Worm (Caenorhabditis elegans) whole organism, young adult: Measurements from ENCODE around the gene srd-10.
"Not testable (repeated sequence)": the region's sequence is repeated elsewhere in the genome, so short reads cannot be mapped to it uniquely, and the experiment has no call there.

Experiments used
- B0336.3 ChIP-seq: fragments of 200-800 bp; sonication (Bioruptor generic); IDR thresholded peaks from 2 replicates; pipeline ENCODE4 v1.3.6; 2022; ENCODE audit warnings: missing genetic modification characterization, missing compliant biosample characterization
- D2030.7 ChIP-seq: fragments of 200-800 bp; sonication (Bioruptor generic); IDR thresholded peaks from 2 replicates; pipeline ENCODE4 v1.3.6; 2022; ENCODE audit warnings: missing genetic modification reagents, missing genetic modification characterization, missing compliant biosample characterization
- F33H1.4 ChIP-seq: fragments of 200-800 bp; sonication (Bioruptor generic); IDR thresholded peaks from 2 replicates; pipeline ENCODE4 v1.3.6; 2022; ENCODE audit warnings: missing genetic modification reagents, missing genetic modification characterization, missing compliant biosample characterization
- F49E8.2 ChIP-seq: sonication (generic microtip); optimal IDR thresholded peaks from 3 replicates; lab custom pipeline; 2017; ENCODE audit warnings: missing genetic modification characterization, mild to moderate bottlenecking, missing compliant biosample characterization, antibody characterized with exemption, moderate library complexity; ENCODE audit not compliant: insufficient read depth
- Y67H2A.10 ChIP-seq: fragments of 200-800 bp; sonication (Bioruptor generic); conservative IDR thresholded peaks from 2 replicates; pipeline ENCODE4 v1.3.6; 2022; ENCODE audit warnings: missing genetic modification reagents, missing genetic modification characterization, missing compliant biosample characterization
- ZK185.1 ChIP-seq: sonication (generic microtip); optimal IDR thresholded peaks from 2 replicates; lab custom pipeline; 2016; ENCODE audit warnings: mild to moderate bottlenecking, missing genetic modification characterization, missing compliant biosample characterization; ENCODE audit not compliant: poor library complexity, severe bottlenecking
- aptf-3 ChIP-seq: fragments of 200-800 bp; sonication (Bioruptor generic); IDR thresholded peaks from 2 replicates; pipeline ENCODE4 v1.3.6; 2022; ENCODE audit warnings: missing genetic modification characterization, missing compliant biosample characterization
- athp-1 ChIP-seq: sonication (generic microtip); optimal IDR thresholded peaks from 2 replicates; lab custom pipeline; 2017; ENCODE audit warnings: mild to moderate bottlenecking, missing genetic modification characterization, missing compliant biosample characterization
- attf-3 ChIP-seq: fragments of 200-800 bp; sonication (Bioruptor generic); conservative IDR thresholded peaks from 2 replicates; pipeline ENCODE4 v1.3.6; 2022; ENCODE audit warnings: missing genetic modification reagents, missing genetic modification characterization, missing compliant biosample characterization
- attf-6 ChIP-seq: fragments of 200-800 bp; sonication (Bioruptor generic); IDR thresholded peaks from 2 replicates; pipeline ENCODE4 v1.3.6; 2022; ENCODE audit warnings: missing genetic modification reagents, missing genetic modification characterization, missing compliant biosample characterization
- ccch-3 ChIP-seq: fragments of 200-800 bp; sonication (Bioruptor generic); optimal IDR thresholded peaks from 2 replicates; lab custom pipeline; 2018; ENCODE audit warnings: mild to moderate bottlenecking, missing genetic modification characterization, missing compliant biosample characterization
- cebp-2 ChIP-seq: fragments of 200-800 bp; sonication (Bioruptor generic); IDR thresholded peaks from 2 replicates; pipeline ENCODE4 v1.3.6; 2022; ENCODE audit warnings: missing genetic modification characterization, missing compliant biosample characterization
- ceh-100 ChIP-seq: fragments of 200-800 bp; sonication (Bioruptor generic); IDR thresholded peaks from 2 replicates; pipeline ENCODE4 v1.3.6; 2022; ENCODE audit warnings: missing genetic modification reagents, missing genetic modification characterization, missing compliant biosample characterization
- ceh-58 ChIP-seq: fragments of 200-800 bp; sonication (Bioruptor generic); IDR thresholded peaks from 2 replicates; pipeline ENCODE4 v1.3.6; 2022; ENCODE audit warnings: missing genetic modification characterization, missing compliant biosample characterization
- chd-7 ChIP-seq: sonication (generic microtip); optimal IDR thresholded peaks from 2 replicates; lab custom pipeline; 2016; ENCODE audit warnings: mild to moderate bottlenecking, missing genetic modification characterization, moderate library complexity, missing compliant biosample characterization
- dox-1 ChIP-seq: fragments of 200-800 bp; sonication (Bioruptor generic); IDR thresholded peaks from 2 replicates; pipeline ENCODE4 v1.3.6; 2022; ENCODE audit warnings: missing genetic modification reagents, missing genetic modification characterization, missing compliant biosample characterization
- egl-18 ChIP-seq: fragments of 200-800 bp; sonication (Bioruptor generic); IDR thresholded peaks from 2 replicates; pipeline ENCODE4 v1.3.6; 2022; ENCODE audit warnings: missing genetic modification reagents, missing genetic modification characterization, missing compliant biosample characterization
- egrh-3 ChIP-seq: fragments of 200-800 bp; sonication (Bioruptor generic); IDR thresholded peaks from 2 replicates; pipeline ENCODE4 v1.3.6; 2022; ENCODE audit warnings: missing genetic modification reagents, missing genetic modification characterization, missing compliant biosample characterization
- ets-4 ChIP-seq: fragments of 200-800 bp; sonication (Bioruptor generic); optimal IDR thresholded peaks from 2 replicates; lab custom pipeline; 2018; ENCODE audit warnings: mild to moderate bottlenecking, missing genetic modification characterization, missing compliant biosample characterization
- him-1 ChIP-seq: sonication (generic microtip); optimal IDR thresholded peaks from 2 replicates; lab custom pipeline; 2016; ENCODE audit warnings: missing genotype, missing genetic modification reagents, missing genetic modification characterization, missing compliant biosample characterization
- hmg-1.2 ChIP-seq: fragments of 200-800 bp; sonication (Bioruptor generic); IDR thresholded peaks from 2 replicates; pipeline ENCODE4 v1.3.6; 2022; ENCODE audit warnings: missing genetic modification reagents, missing genetic modification characterization, missing compliant biosample characterization
- hmg-20 ChIP-seq: fragments of 200-800 bp; sonication (Bioruptor generic); IDR thresholded peaks from 2 replicates; pipeline ENCODE4 v1.3.6; 2022; ENCODE audit warnings: missing genetic modification reagents, missing genetic modification characterization, missing compliant biosample characterization
- hsf-1 ChIP-seq: fragments of 200-800 bp; sonication (Bioruptor generic); IDR thresholded peaks from 2 replicates; pipeline ENCODE4 v1.3.6; 2022; ENCODE audit warnings: missing genetic modification reagents, missing genetic modification characterization, missing compliant biosample characterization
- lag-1 ChIP-seq: fragments of 200-800 bp; sonication (Bioruptor generic); IDR thresholded peaks from 2 replicates; pipeline ENCODE4 v1.3.6; 2022; ENCODE audit warnings: missing genetic modification reagents, missing genetic modification characterization, missing compliant biosample characterization
- lin-40 ChIP-seq: sonication (generic microtip); optimal IDR thresholded peaks from 2 replicates; lab custom pipeline; 2016; ENCODE audit warnings: missing genetic modification characterization, mild to moderate bottlenecking, missing compliant biosample characterization, missing genotype, missing genetic modification reagents
- lir-1 ChIP-seq: fragments of 200-800 bp; sonication (Bioruptor generic); conservative IDR thresholded peaks from 2 replicates; pipeline ENCODE4 v1.3.6; 2022; ENCODE audit warnings: missing genetic modification reagents, missing genetic modification characterization, missing compliant biosample characterization
- lsl-1 ChIP-seq: fragments of 200-800 bp; sonication (Bioruptor generic); optimal IDR thresholded peaks from 2 replicates; lab custom pipeline; 2018; ENCODE audit warnings: mild to moderate bottlenecking, missing genetic modification characterization, moderate library complexity, missing compliant biosample characterization
- madf-6 ChIP-seq: fragments of 200-800 bp; sonication (Bioruptor generic); IDR thresholded peaks from 2 replicates; pipeline ENCODE4 v1.3.6; 2022; ENCODE audit warnings: missing genetic modification reagents, missing genetic modification characterization, missing compliant biosample characterization
- madf-8 ChIP-seq: fragments of 200-800 bp; sonication (Bioruptor generic); conservative IDR thresholded peaks from 2 replicates; pipeline ENCODE4 v1.3.6; 2022; ENCODE audit warnings: missing genetic modification reagents, missing genetic modification characterization, missing compliant biosample characterization
- nfyb-1 ChIP-seq: fragments of 200-800 bp; sonication (Bioruptor generic); IDR thresholded peaks from 2 replicates; pipeline ENCODE4 v1.3.6; 2022; ENCODE audit warnings: missing genetic modification reagents, missing genetic modification characterization, missing compliant biosample characterization
- nhr-120 ChIP-seq: fragments of 200-800 bp; sonication (Bioruptor generic); IDR thresholded peaks from 2 replicates; pipeline ENCODE4 v1.3.6; 2022; ENCODE audit warnings: missing genetic modification characterization, missing compliant biosample characterization
- nhr-80 ChIP-seq: sonication (generic microtip); optimal IDR thresholded peaks from 2 replicates; lab custom pipeline; 2016; ENCODE audit warnings: missing genetic modification characterization, missing compliant biosample characterization
- pbrm-1 ChIP-seq: fragments of 200-800 bp; sonication (Bioruptor generic); IDR thresholded peaks from 2 replicates; pipeline ENCODE4 v1.3.6; 2022; ENCODE audit warnings: missing genetic modification reagents, missing genetic modification characterization, missing compliant biosample characterization
- rcor-1 ChIP-seq: fragments of 200-800 bp; sonication (Bioruptor generic); IDR thresholded peaks from 2 replicates; pipeline ENCODE4 v1.3.6; 2022; ENCODE audit warnings: missing genetic modification reagents, missing genetic modification characterization, missing compliant biosample characterization
- rec-8 ChIP-seq, 2 experiments: sonication (generic microtip); optimal IDR thresholded peaks; 2 replicates each; lab custom pipeline; 2016; ENCODE audit warnings: mild to moderate bottlenecking in 2 of 2, missing genetic modification characterization in 2 of 2, missing genetic modification reagents in 2 of 2, missing genotype in 2 of 2, missing biosample characterization in 1 of 2, missing compliant biosample characterization in 1 of 2, moderate library complexity in 1 of 2
- snpc-1.1 ChIP-seq: sonication (generic microtip); optimal IDR thresholded peaks from 2 replicates; lab custom pipeline; 2017; ENCODE audit warnings: missing genetic modification characterization, mild to moderate bottlenecking, missing compliant biosample characterization, antibody characterized with exemption, moderate library complexity, missing genotype, missing genetic modification reagents; ENCODE audit not compliant: insufficient read depth
- snpc-1.3 ChIP-seq: sonication (generic microtip); optimal IDR thresholded peaks from 2 replicates; lab custom pipeline; 2017; ENCODE audit warnings: missing genetic modification characterization, mild to moderate bottlenecking, missing compliant biosample characterization, antibody characterized with exemption, moderate library complexity, missing genotype, missing genetic modification reagents; ENCODE audit not compliant: insufficient read depth
- snpc-3.4 ChIP-seq: sonication (generic microtip); optimal IDR thresholded peaks from 2 replicates; lab custom pipeline; 2017; ENCODE audit warnings: missing genetic modification characterization, mild to moderate bottlenecking, missing compliant biosample characterization, antibody characterized with exemption, moderate library complexity, missing genotype, missing genetic modification reagents
- tbp1 ChIP-seq: fragments of 200-800 bp; sonication (Bioruptor generic); optimal IDR thresholded peaks from 2 replicates; lab custom pipeline; 2018; ENCODE audit warnings: mild to moderate bottlenecking, missing genetic modification characterization, missing compliant biosample characterization
- xnd-1 ChIP-seq: sonication (generic microtip); optimal IDR thresholded peaks from 2 replicates; lab custom pipeline; 2016; ENCODE audit warnings: missing genotype, missing genetic modification reagents, missing genetic modification characterization, missing compliant biosample characterization
- zfh-2 ChIP-seq: fragments of 200-800 bp; sonication (Bioruptor generic); conservative IDR thresholded peaks from 2 replicates; pipeline ENCODE4 v1.3.6; 2022; ENCODE audit warnings: missing genetic modification reagents, missing genetic modification characterization, missing compliant biosample characterization
- ztf-25 ChIP-seq: fragments of 200-800 bp; sonication (Bioruptor generic); IDR thresholded peaks from 2 replicates; pipeline ENCODE4 v1.3.6; 2022; ENCODE audit warnings: missing genetic modification reagents, missing genetic modification characterization, missing compliant biosample characterization

srd-10 gene

ce11 chrIV:13591645-13592044 lies 16.8 kb downstream of the srd-10 start, which contains the start of gene tsp-5:
tsp-5 (minus strand) TSS chrIV:13591745.
- TF ChIP-seq ztf-25 (GFP tag; lab: Robert Waterston, UW) (no peak), F33H1.4 (no peak), ceh-100 (no peak), madf-8 (GFP tag; lab: Robert Waterston, UW) (no peak), aptf-3 (GFP tag; lab: Robert Waterston, UW) (no peak), athp-1 (tag; lab: Kevin White, UChicago) (no peak), lsl-1 (no peak), hmg-1.2 (GFP tag; lab: Robert Waterston, UW) (no peak), ccch-3 (GFP tag; lab: Kevin White, UChicago) (no peak), F49E8.2 (tag; lab: Kevin White, UChicago) (no peak), ets-4 (GFP tag; lab: Kevin White, UChicago) (no peak), nhr-80 (tag; lab: Kevin White, UChicago) (no peak), zfh-2 (no peak)

ce11 chrIV:13593351-13593750 lies 18.5 kb downstream of the srd-10 start, which contains the start of gene Y45F10B.3:
Y45F10B.3 (plus strand) TSS chrIV:13593651.
- no peak for TF ChIP-seq chd-7
- TF ChIP-seq Y67H2A.10: no peak
- no peak for TF ChIP-seq rec-8 (tag; optimal IDR thresholded peaks at IDR 0.05; lab: Kevin White, UChicago)
- TF ChIP-seq ZK185.1 (tag; lab: Kevin White, UChicago): no peak
- TF ChIP-seq hmg-20 (GFP tag; lab: Robert Waterston, UW): no peak

- TF ChIP-seq lir-1, B0336.3, nhr-120 (GFP tag; lab: Robert Waterston, UW): not testable (repeated sequence)
Observed at ce11 chrIV:13597813-13598212, 23.0 kb downstream of the srd-10 start, which contains the start of gene Y45F10B.9. Y45F10B.9 (minus strand) TSS chrIV:13597913.

- TF ChIP-seq tbp1 (GFP tag; lab: Kevin White, UChicago) (peak; percentile 75), lag-1 (GFP tag; lab: Robert Waterston, UW) (no peak), ceh-58 (GFP tag; lab: Robert Waterston, UW) (no peak), rcor-1 (GFP tag; lab: Robert Waterston, UW) (peak; percentile 14; the same call in 1 of the 2 replicates), hsf-1 (GFP tag; lab: Robert Waterston, UW) (0 out of 2 replicates have a peak, but pooled peaks have one; percentile 41), lin-40 (tag; lab: Kevin White, UChicago) (no peak), madf-6 (peak; percentile 74), egl-18 (GFP tag; lab: Robert Waterston, UW) (no peak), snpc-1.3 (peak; percentile 76), nfyb-1 (GFP tag; lab: Robert Waterston, UW) (no peak), pbrm-1 (GFP tag; lab: Robert Waterston, UW) (peak; percentile 80), dox-1 (peak; percentile 34; the same call in 1 of the 2 replicates), snpc-1.1 (tag; lab: Kevin White, UChicago) (peak; percentile 94), xnd-1 (tag; lab: Kevin White, UChicago) (peak; percentile 25), attf-6 (GFP tag; lab: Robert Waterston, UW) (peak; percentile 98), egrh-3 (GFP tag; lab: Robert Waterston, UW) (no peak), cebp-2 (GFP tag; lab: Robert Waterston, UW) (no peak), F49E8.2 (tag; lab: Kevin White, UChicago) (peak; percentile 52), hmg-1.2 (GFP tag; lab: Robert Waterston, UW) (peak; percentile 84), snpc-3.4 (peak; percentile 90), D2030.7 (GFP tag; lab: Robert Waterston, UW) (peak; percentile 66), lsl-1 (peak; percentile 43), attf-3 (GFP tag; lab: Robert Waterston, UW) (no peak), him-1 (tag; lab: Kevin White, UChicago) (peak; percentile 57)
Observed at ce11 chrIV:13600643-13601042, 25.8 kb downstream of the srd-10 start.
